Fruit fly (Drosophila melanogaster) whole organism, pupa: ENCODE data around the gene CG5953.

Experiments
- CG4496 ChIP-seq: fragments of 200-800 bp; sonication (Bioruptor generic); IDR thresholded peaks from 3 replicates; pipeline ENCODE4 v1.3.6; 2022; ENCODE audit warnings: missing biosample characterization, missing genetic modification characterization
- Snoo ChIP-seq: fragments of 200-800 bp; sonication (Bioruptor generic); optimal IDR thresholded peaks from 3 replicates; lab custom pipeline; 2017; ENCODE audit warnings: missing biosample characterization, mild to moderate bottlenecking, missing genetic modification characterization, inconsistent platforms

DNA sequence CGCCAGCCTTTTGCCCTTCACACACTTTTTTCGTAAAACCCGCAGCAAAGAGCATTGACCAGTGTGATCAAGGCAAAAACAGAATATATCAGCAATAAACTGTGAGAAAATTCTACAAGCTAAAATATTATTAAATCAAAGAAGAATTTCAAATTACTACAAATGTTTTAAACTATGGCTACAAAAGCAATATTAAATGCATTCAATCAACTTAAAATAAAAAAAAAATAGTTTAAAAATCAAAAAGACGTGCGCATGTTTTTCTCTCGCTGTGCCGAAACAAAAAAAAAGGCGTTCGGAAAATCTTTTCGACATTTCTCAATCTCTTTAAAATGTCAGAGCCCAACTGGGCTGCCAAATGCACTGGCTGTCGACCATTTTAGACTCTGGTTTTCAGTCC lies 34.6 kb downstream of the CG5953 start:
- TF ChIP-seq CG4496 (GFP tag; lab: Robert Waterston, UW), result peak; percentile 62; the same call in 1 of the 3 replicates
- TF ChIP-seq Snoo, result peak; percentile 9
